Worm (Caenorhabditis elegans) whole organism, midembryonic: Measurements from ENCODE around the gene T06C12.12.

Source experiments
- T22C8.4 ChIP-seq: fragments of 200-800 bp; sonication (Bioruptor generic); IDR thresholded peaks from 2 replicates; pipeline ENCODE4 v1.3.6; 2022; ENCODE audit warnings: missing genetic modification characterization, missing compliant biosample characterization
- cog-1 ChIP-seq: sonication (generic microtip); optimal IDR thresholded peaks from 2 replicates; lab custom pipeline; 2016; ENCODE audit warnings: missing genetic modification characterization, missing compliant biosample characterization
- flt-1 ChIP-seq: fragments of 200-800 bp; sonication (Bioruptor generic); IDR thresholded peaks from 2 replicates; pipeline ENCODE4 v1.3.6; 2022; ENCODE audit warnings: missing genetic modification characterization, missing compliant biosample characterization
- klf-2 ChIP-seq: fragments of 200-800 bp; sonication (Bioruptor generic); conservative IDR thresholded peaks from 2 replicates; pipeline ENCODE4 v1.3.6; 2022; ENCODE audit warnings: missing genetic modification reagents, missing genetic modification characterization, missing compliant biosample characterization
- med-1 ChIP-seq: sonication (generic microtip); optimal IDR thresholded peaks from 2 replicates; lab custom pipeline; 2017; ENCODE audit warnings: missing genetic modification characterization, mild to moderate bottlenecking, missing compliant biosample characterization, antibody characterized with exemption, missing genetic modification reagents; ENCODE audit not compliant: insufficient read depth
- ref-1 ChIP-seq: fragments of 200-800 bp; sonication (Bioruptor generic); conservative IDR thresholded peaks from 2 replicates; pipeline ENCODE4 v1.3.6; 2022; ENCODE audit warnings: missing genetic modification reagents, missing genetic modification characterization, missing compliant biosample characterization
- tab-1 ChIP-seq: fragments of 200-800 bp; sonication (Bioruptor generic); IDR thresholded peaks from 2 replicates; pipeline ENCODE4 v1.3.6; 2022; ENCODE audit warnings: missing genetic modification characterization, missing compliant biosample characterization
- ztf-23 ChIP-seq: fragments of 200-800 bp; sonication (Bioruptor generic); IDR thresholded peaks from 2 replicates; pipeline ENCODE4 v1.3.6; 2022; ENCODE audit warnings: missing genetic modification reagents, missing genetic modification characterization, missing compliant biosample characterization
- ztf-29 ChIP-seq: fragments of 200-800 bp; sonication (Bioruptor generic); IDR thresholded peaks from 2 replicates; pipeline ENCODE4 v1.3.6; 2022; ENCODE audit warnings: missing genetic modification reagents, missing genetic modification characterization, missing compliant biosample characterization

The T06C12.12 gene

DNA sequence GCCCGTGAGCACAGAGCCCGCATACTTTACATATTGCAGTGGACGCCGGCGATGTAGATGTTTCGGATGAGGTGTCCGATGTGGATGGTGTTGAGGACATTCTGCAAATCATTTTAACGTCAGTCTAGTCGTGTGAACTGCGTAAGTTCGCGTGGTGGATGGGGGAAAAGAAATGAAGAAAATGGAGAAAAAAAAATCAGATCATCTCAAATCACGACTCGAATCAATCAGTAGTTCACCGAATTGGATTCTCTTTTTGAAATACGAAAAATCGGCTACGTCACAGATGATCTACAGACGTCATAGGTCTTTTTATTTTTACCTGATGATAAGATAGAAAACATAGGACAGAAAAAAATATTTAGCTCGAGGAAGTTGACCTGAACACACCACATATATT lies 15.6 kb upstream of the T06C12.12 start, which contains the start of gene nhr-102:
Gene nhr-102 (minus strand): TSS at position 101 of the 400 bp plus-strand sequence.
- TF ChIP-seq med-1 (GFP tag; lab: Kevin White, UChicago) = no peak
- no peak for TF ChIP-seq ztf-23
- no peak for TF ChIP-seq flt-1 (GFP tag; lab: Robert Waterston, UW)
- no peak for TF ChIP-seq tab-1 (GFP tag; lab: Robert Waterston, UW)
- no peak for TF ChIP-seq klf-2 (GFP tag; lab: Robert Waterston, UW)
- no peak for TF ChIP-seq cog-1 (tag; lab: Kevin White, UChicago)
- no peak for TF ChIP-seq T22C8.4 (GFP tag; lab: Robert Waterston, UW)
- no peak for TF ChIP-seq ref-1
- TF ChIP-seq ztf-29 (GFP tag; lab: Robert Waterston, UW) = no peak

DNA sequence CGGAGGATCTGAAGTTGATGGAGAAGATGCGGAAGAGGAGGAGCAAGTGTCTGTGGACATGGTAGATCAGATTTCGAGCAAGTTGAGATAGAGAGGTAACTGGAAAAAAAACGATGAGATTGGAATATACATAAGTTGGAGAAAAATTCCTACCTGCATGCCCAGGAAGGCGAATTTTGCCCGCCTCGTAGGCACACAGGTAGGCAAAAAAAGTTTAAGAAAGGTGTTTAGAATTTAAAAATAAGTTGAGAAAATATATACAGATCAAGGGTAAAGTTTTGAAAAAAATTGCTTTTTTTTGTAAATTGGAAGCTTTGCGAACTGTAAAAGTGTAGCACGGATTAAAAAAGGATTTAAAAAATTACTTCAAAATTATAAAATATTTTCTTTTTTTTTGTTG lies 12.4 kb upstream of the T06C12.12 start, which contains the start of gene nhr-84:
Gene nhr-84 (minus strand): TSS at position 101 of the 400 bp plus-strand sequence.
- no peak for TF ChIP-seq ref-1
- no peak for TF ChIP-seq ztf-23

DNA sequence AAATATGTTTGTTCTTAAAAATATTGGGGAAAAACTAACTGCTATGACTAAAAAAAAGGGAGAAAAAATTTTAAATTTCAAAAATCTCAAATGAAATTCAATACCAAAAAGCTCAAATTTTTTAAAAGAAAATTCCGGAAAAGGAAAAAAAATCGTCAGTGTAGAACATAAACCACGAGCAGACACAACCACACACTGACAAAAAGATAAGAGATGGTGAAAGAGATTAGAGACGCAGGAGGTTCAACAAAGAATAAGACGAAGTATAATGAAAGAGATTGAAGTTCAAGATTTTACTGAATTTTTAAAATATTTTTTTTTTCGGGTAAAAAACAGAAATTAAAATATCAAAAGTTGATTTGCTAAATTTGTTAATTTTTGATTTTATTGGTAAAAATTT lies 11.8 kb upstream of the T06C12.12 start:
- TF ChIP-seq klf-2 (GFP tag; lab: Robert Waterston, UW) = no peak
- TF ChIP-seq tab-1 (GFP tag; lab: Robert Waterston, UW) = no peak
- TF ChIP-seq med-1 (GFP tag; lab: Kevin White, UChicago) = no peak
- no peak for TF ChIP-seq cog-1 (tag; lab: Kevin White, UChicago)
- TF ChIP-seq ztf-23 = no peak
- no peak for TF ChIP-seq T22C8.4 (GFP tag; lab: Robert Waterston, UW)
- TF ChIP-seq ref-1 = no peak
- no peak for TF ChIP-seq ztf-29 (GFP tag; lab: Robert Waterston, UW)

DNA sequence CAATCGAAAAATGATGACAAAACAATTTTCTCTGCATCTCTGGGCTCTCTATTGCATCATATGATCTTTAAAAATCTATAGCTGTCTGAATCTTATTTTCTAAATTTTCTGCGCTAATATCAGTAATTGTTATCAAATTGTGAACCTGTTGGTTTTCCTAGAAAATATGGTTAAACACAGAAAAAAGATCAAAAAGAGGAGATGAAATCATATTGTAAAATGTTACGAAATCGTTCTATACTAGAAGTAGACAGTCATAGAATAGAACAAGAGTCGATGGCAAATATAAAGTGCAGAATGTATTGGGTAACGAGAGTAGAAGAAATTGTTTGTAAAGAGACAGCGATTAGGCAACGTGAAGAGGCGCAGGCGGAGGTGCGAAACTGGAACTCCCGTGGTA lies 11.2 kb upstream of the T06C12.12 start:
- TF ChIP-seq flt-1 (GFP tag; lab: Robert Waterston, UW) (no peak), T22C8.4 (GFP tag; lab: Robert Waterston, UW) (no peak), ztf-29 (GFP tag; lab: Robert Waterston, UW) (no peak), klf-2 (GFP tag; lab: Robert Waterston, UW) (no peak), ref-1 (no peak), cog-1 (tag; lab: Kevin White, UChicago) (no peak), tab-1 (GFP tag; lab: Robert Waterston, UW) (no peak), med-1 (GFP tag; lab: Kevin White, UChicago) (no peak), ztf-23 (no peak)

DNA sequence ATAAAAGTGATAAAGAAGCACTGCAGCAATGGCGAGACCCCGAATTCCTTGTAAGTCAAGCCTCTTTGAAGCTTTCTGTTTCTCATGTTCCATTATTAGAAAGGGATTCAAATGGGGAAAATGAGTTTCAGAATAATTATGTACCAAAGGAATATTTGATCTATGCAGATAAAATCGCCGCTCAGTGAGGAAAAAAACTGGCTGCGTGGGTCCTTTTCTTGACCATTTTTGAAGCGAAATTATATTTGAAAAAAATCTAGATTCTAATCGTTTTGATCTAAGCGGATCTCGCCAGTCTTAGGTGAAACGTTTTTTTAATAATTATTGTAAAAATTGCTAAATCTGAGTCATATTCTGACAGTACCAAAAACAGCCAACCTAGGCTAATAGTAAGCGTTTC lies 7.2 kb upstream of the T06C12.12 start, which contains the start of gene oac-42:
Gene oac-42 (minus strand): TSS at position 101 of the 400 bp plus-strand sequence.
- no peak for TF ChIP-seq tab-1 (GFP tag; lab: Robert Waterston, UW)
- no peak for TF ChIP-seq ztf-23
- TF ChIP-seq klf-2 (GFP tag; lab: Robert Waterston, UW) = no peak
- no peak for TF ChIP-seq ztf-29 (GFP tag; lab: Robert Waterston, UW)
- TF ChIP-seq flt-1 (GFP tag; lab: Robert Waterston, UW) = no peak
- TF ChIP-seq cog-1 (tag; lab: Kevin White, UChicago) = no peak
- TF ChIP-seq ref-1 = no peak
- TF ChIP-seq T22C8.4 (GFP tag; lab: Robert Waterston, UW) = no peak
- no peak for TF ChIP-seq med-1 (GFP tag; lab: Kevin White, UChicago)

DNA sequence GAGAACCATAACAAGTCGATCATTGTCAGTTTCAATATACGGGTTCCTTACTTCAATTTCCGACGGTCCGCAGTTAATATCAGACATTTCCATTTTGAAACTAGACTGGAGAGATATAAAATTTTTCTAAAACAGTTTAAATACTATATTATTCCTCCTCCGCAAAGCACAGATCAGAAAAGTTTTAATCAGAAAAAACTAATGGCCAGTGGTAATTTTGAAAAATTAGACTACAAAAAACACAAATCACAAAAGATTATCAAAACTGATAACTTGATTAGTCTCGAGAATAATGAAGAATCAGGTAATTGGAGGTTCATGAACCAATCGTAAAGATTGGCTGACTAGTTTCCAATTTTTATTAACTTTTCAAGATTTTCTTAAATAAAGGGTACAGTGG lies 5.9 kb upstream of the T06C12.12 start, which contains the start of gene T06C12.9:
Gene T06C12.9 (minus strand): TSS at position 101 of the 400 bp plus-strand sequence.
- TF ChIP-seq klf-2 (GFP tag; lab: Robert Waterston, UW) = no peak
- TF ChIP-seq ztf-23 = no peak
- no peak for TF ChIP-seq cog-1 (tag; lab: Kevin White, UChicago)
- no peak for TF ChIP-seq tab-1 (GFP tag; lab: Robert Waterston, UW)
- TF ChIP-seq T22C8.4 (GFP tag; lab: Robert Waterston, UW) = no peak
- no peak for TF ChIP-seq med-1 (GFP tag; lab: Kevin White, UChicago)
- no peak for TF ChIP-seq ztf-29 (GFP tag; lab: Robert Waterston, UW)
- no peak for TF ChIP-seq flt-1 (GFP tag; lab: Robert Waterston, UW)
- TF ChIP-seq ref-1 = no peak

DNA sequence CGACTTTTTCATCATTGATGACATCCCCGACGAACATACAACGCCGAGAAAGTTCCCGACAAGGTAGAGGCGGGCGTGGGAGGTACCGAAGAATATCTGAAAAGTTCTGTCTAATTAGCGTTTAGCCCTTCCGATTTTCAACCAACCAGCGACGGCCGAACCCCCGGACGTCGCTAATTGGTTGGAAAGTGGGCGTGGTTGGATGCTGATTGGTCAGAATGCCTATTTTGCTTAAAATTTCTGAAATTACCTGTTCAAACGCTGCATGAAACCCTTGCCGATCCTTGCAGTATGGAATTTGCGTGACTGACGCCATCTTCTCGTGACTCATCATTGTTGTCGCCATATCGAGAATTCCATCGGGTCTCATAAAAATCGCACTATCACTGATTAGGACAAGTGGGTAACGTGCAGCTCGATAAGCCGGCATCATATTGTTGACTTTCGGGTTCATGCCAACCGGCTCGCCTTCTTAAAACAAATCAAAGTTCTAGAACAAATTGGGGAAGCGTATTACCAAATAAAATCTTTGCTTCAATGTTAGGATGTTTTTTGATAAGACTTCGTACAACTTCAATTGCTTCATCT lies 4.1 kb upstream of the T06C12.12 start:
- no peak for TF ChIP-seq T22C8.4 (GFP tag; lab: Robert Waterston, UW)

DNA sequence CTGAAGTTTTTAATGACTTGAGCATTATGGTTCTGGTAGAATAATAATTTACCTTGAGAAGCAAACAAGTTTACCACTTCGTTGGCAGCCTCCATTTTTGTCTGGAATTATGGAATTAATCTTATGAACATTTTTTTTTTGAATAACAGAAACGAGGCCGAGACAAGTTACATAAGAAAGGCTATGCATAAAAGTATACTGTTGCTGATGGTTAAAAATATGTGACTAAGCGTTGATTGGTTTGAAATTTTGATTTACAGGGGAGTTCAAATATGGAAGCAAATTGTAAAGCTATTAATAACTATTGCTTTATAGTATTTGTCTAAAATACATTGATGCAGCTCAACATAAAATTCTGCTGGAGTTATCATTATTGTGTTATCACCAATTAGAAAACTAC lies 3.1 kb upstream of the T06C12.12 start, which contains the start of gene cgt-1:
Gene cgt-1 (minus strand): TSS at position 101 of the 400 bp plus-strand sequence.
- TF ChIP-seq tab-1 (GFP tag; lab: Robert Waterston, UW) (no peak), flt-1 (GFP tag; lab: Robert Waterston, UW) (no peak), klf-2 (GFP tag; lab: Robert Waterston, UW) (no peak), ztf-29 (GFP tag; lab: Robert Waterston, UW) (no peak), T22C8.4 (GFP tag; lab: Robert Waterston, UW) (no peak), ref-1 (no peak), med-1 (GFP tag; lab: Kevin White, UChicago) (no peak), cog-1 (tag; lab: Kevin White, UChicago) (no peak), ztf-23 (no peak)

DNA sequence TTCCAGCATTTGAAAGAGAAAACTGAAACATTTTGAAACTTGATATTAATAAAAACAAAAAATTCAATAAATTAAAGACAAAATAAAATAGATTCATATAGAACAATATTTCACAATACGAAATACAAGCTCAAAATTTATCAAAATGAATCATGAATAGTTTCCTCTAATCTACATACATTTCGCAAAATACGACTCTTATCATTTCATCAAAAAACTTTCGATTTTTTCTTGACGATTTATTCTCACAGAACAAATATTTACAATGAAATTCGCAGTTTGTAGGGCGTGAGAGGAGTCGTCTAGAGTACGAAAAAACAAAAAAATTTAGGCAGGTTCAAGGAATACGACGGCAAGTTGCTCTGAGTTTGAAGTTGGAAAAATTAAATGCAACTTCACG lies 1.7 kb upstream of the T06C12.12 start:
- TF ChIP-seq ztf-29 (GFP tag; lab: Robert Waterston, UW) = no peak
- no peak for TF ChIP-seq T22C8.4 (GFP tag; lab: Robert Waterston, UW)
- no peak for TF ChIP-seq flt-1 (GFP tag; lab: Robert Waterston, UW)
- TF ChIP-seq klf-2 (GFP tag; lab: Robert Waterston, UW) = no peak
- TF ChIP-seq ref-1 = no peak
- TF ChIP-seq med-1 (GFP tag; lab: Kevin White, UChicago) = no peak
- no peak for TF ChIP-seq cog-1 (tag; lab: Kevin White, UChicago)
- TF ChIP-seq ztf-23 = no peak
- no peak for TF ChIP-seq tab-1 (GFP tag; lab: Robert Waterston, UW)

DNA sequence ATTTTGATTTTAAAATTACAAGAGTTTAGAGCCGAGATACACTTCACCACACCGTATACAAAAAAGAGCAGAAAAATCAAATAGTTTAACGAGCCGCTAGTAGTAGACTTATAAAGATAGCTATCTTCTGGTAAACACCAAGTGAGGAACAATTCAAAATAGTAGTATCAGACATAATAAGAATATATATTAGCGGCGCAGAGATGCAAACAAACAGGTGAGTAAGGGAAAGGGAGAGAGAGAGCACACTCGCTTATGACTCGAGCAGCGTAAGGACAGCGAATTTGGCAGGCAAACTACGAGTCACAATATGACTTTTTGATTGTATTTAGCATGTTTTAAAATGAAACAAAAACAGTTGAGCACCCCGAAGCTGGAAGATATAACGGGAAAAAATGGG lies 582 bp upstream of the T06C12.12 start:
- TF ChIP-seq tab-1 (GFP tag; lab: Robert Waterston, UW) (no peak), ref-1 (no peak), klf-2 (GFP tag; lab: Robert Waterston, UW) (no peak), T22C8.4 (GFP tag; lab: Robert Waterston, UW) (no peak), flt-1 (GFP tag; lab: Robert Waterston, UW) (no peak), med-1 (GFP tag; lab: Kevin White, UChicago) (no peak), ztf-23 (no peak)
